Worm (Caenorhabditis elegans) whole organism, L3 larva: ENCODE data around the gene Y15E3A.4.

ENCODE experiments used
- ZK546.5 ChIP-seq: sonication (generic microtip); optimal IDR thresholded peaks from 2 replicates; lab custom pipeline; 2017; ENCODE audit warnings: missing biosample characterization, missing genetic modification characterization
- aly-2 ChIP-seq: fragments of 150-350 bp; optimal IDR thresholded peaks from 2 replicates; lab custom pipeline; 2014; ENCODE audit warnings: missing biosample characterization, missing genetic modification characterization
- ama-1 ChIP-seq: fragments of 150-350 bp; optimal IDR thresholded peaks from 2 replicates; lab custom pipeline; 2018
- ceh-9 ChIP-seq: sonication (generic microtip); optimal IDR thresholded peaks from 2 replicates; lab custom pipeline; 2018; ENCODE audit warnings: missing biosample characterization, missing genetic modification characterization
- daf-12 ChIP-seq: fragments of 150-350 bp; optimal IDR thresholded peaks from 2 replicates; lab custom pipeline; 2014; ENCODE audit warnings: missing biosample characterization, missing genetic modification reagents, missing genetic modification characterization
- egl-27 ChIP-seq: sonication (generic microtip); optimal IDR thresholded peaks from 4 replicates; lab custom pipeline; 2017; ENCODE audit warnings: missing biosample characterization, missing genetic modification reagents, missing genetic modification characterization
- egl-5 ChIP-seq: fragments of 150-350 bp; optimal IDR thresholded peaks from 2 replicates; lab custom pipeline; 2017; ENCODE audit warnings: missing biosample characterization, missing genetic modification reagents, missing genetic modification characterization, inconsistent platforms
- elt-1 ChIP-seq: fragments of 150-350 bp; optimal IDR thresholded peaks from 2 replicates; lab custom pipeline; 2014; ENCODE audit warnings: missing biosample characterization, missing genetic modification characterization
- elt-2 ChIP-seq: sonication (generic microtip); optimal IDR thresholded peaks from 2 replicates; lab custom pipeline; 2016; ENCODE audit warnings: missing genetic modification reagents, mild to moderate bottlenecking, missing genetic modification characterization, missing compliant biosample characterization
- eor-1 ChIP-seq, 2 experiments: fragments of 150-350 bp; optimal IDR thresholded peaks; 2 replicates each; lab custom pipeline; 2014 to 2018; ENCODE audit warnings: missing biosample characterization in 2 of 2, missing genetic modification characterization in 2 of 2
- fkh-10 ChIP-seq: sonication (generic microtip); optimal IDR thresholded peaks from 2 replicates; lab custom pipeline; 2017; ENCODE audit warnings: missing biosample characterization, missing genetic modification reagents, missing genetic modification characterization
- hmg-11 ChIP-seq: sonication (generic microtip); optimal IDR thresholded peaks from 2 replicates; lab custom pipeline; 2016; ENCODE audit warnings: missing genetic modification characterization, missing compliant biosample characterization
- jun-1 ChIP-seq: fragments of 150-350 bp; optimal IDR thresholded peaks from 2 replicates; lab custom pipeline; 2014; ENCODE audit warnings: missing biosample characterization, missing genetic modification reagents, missing genetic modification characterization
- lin-39 ChIP-seq: fragments of 150-350 bp; optimal IDR thresholded peaks from 2 replicates; lab custom pipeline; 2018; ENCODE audit warnings: missing biosample characterization, missing genetic modification reagents, missing genetic modification characterization
- mml-1 ChIP-seq: fragments of 150-350 bp; sonication (generic microtip); optimal IDR thresholded peaks from 3 replicates; lab custom pipeline; 2014; ENCODE audit warnings: missing biosample characterization, missing genetic modification characterization
- nfya-1 ChIP-seq: sonication (generic microtip); optimal IDR thresholded peaks from 2 replicates; lab custom pipeline; 2017; ENCODE audit warnings: missing genetic modification characterization, mild to moderate bottlenecking, missing compliant biosample characterization, antibody characterized with exemption, moderate library complexity; ENCODE audit not compliant: insufficient read depth
- nhr-11 ChIP-seq: fragments of 150-350 bp; optimal IDR thresholded peaks from 2 replicates; lab custom pipeline; 2014; ENCODE audit warnings: missing biosample characterization, missing genetic modification characterization
- nhr-12 ChIP-seq: fragments of 150-350 bp; optimal IDR thresholded peaks from 2 replicates; lab custom pipeline; 2014; ENCODE audit warnings: missing biosample characterization, missing genetic modification characterization
- nhr-23 ChIP-seq: fragments of 150-350 bp; optimal IDR thresholded peaks from 2 replicates; lab custom pipeline; 2014; ENCODE audit warnings: missing biosample characterization, missing genetic modification reagents, missing genetic modification characterization
- nhr-237 ChIP-seq: fragments of 150-350 bp; optimal IDR thresholded peaks from 2 replicates; lab custom pipeline; 2014; ENCODE audit warnings: missing biosample characterization, missing genetic modification characterization
- nhr-25 ChIP-seq: sonication (generic microtip); optimal IDR thresholded peaks from 2 replicates; lab custom pipeline; 2017; ENCODE audit warnings: missing biosample characterization, missing genetic modification characterization
- nhr-28 ChIP-seq: fragments of 150-350 bp; optimal IDR thresholded peaks from 2 replicates; lab custom pipeline; 2014; ENCODE audit warnings: missing biosample characterization, missing genetic modification characterization
- nhr-43 ChIP-seq: sonication (generic microtip); optimal IDR thresholded peaks from 2 replicates; lab custom pipeline; 2016; ENCODE audit warnings: mild to moderate bottlenecking, missing genetic modification characterization, missing compliant biosample characterization; ENCODE audit not compliant: poor library complexity, severe bottlenecking
- nhr-67 ChIP-seq: fragments of 150-350 bp; optimal IDR thresholded peaks from 2 replicates; lab custom pipeline; 2014; ENCODE audit warnings: missing biosample characterization, missing genetic modification characterization
- nhr-77 ChIP-seq: fragments of 150-350 bp; optimal IDR thresholded peaks from 2 replicates; lab custom pipeline; 2014; ENCODE audit warnings: missing biosample characterization, missing genetic modification characterization
- pha-4 ChIP-seq: fragments of 150-350 bp; optimal IDR thresholded peaks from 2 replicates; lab custom pipeline; 2014; ENCODE audit warnings: missing biosample characterization, missing genetic modification reagents, missing genetic modification characterization
- pqm-1 ChIP-seq: fragments of 150-350 bp; optimal IDR thresholded peaks from 2 replicates; lab custom pipeline; 2017; ENCODE audit warnings: missing biosample characterization, missing genetic modification characterization, inconsistent platforms
- sea-2 ChIP-seq: fragments of 150-350 bp; sonication (generic microtip); optimal IDR thresholded peaks from 4 replicates; lab custom pipeline; 2014; ENCODE audit warnings: missing biosample characterization, missing genetic modification reagents, missing genetic modification characterization
- skn-1 ChIP-seq: fragments of 150-350 bp; optimal IDR thresholded peaks from 2 replicates; lab custom pipeline; 2014; ENCODE audit warnings: missing biosample characterization, missing genetic modification characterization
- snpc-4 ChIP-seq: fragments of 150-350 bp; optimal IDR thresholded peaks from 2 replicates; lab custom pipeline; 2014; ENCODE audit warnings: missing biosample characterization, missing genetic modification characterization
- unc-39 ChIP-seq: sonication (generic microtip); optimal IDR thresholded peaks from 4 replicates; lab custom pipeline; 2017; ENCODE audit warnings: missing biosample characterization, missing genetic modification characterization
- unc-62 ChIP-seq: fragments of 150-350 bp; sonication (generic microtip); optimal IDR thresholded peaks from 4 replicates; lab custom pipeline; 2014; ENCODE audit warnings: missing biosample characterization, missing genetic modification reagents, missing genetic modification characterization
- zag-1 ChIP-seq: fragments of 150-350 bp; optimal IDR thresholded peaks from 2 replicates; lab custom pipeline; 2014; ENCODE audit warnings: missing biosample characterization, missing genetic modification characterization
- ztf-11 ChIP-seq: fragments of 150-350 bp; optimal IDR thresholded peaks from 2 replicates; lab custom pipeline; 2014; ENCODE audit warnings: missing biosample characterization, missing genetic modification characterization
- ztf-4 ChIP-seq: fragments of 150-350 bp; optimal IDR thresholded peaks from 2 replicates; lab custom pipeline; 2014; ENCODE audit warnings: missing biosample characterization, missing genetic modification characterization

Y15E3A.4 gene

DNA sequence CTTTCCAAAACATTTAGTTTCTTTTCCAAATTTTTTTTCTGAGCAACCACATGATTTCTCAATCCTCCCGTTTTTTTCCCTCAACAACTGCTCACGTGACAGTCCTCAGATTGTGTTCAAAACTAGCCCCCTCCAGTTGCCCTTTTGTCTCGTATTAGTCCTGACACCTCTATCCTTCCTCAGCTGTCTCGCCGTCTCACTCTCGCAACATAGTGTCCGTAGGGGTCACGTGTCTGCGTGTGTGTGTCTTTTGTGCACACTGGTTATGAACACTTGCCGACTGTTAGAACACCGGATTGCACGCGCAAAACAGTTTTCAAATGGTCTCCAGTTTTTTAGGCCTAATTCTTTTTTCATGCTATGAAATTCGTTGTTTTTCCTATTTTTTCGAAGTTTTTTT, 34.5 kb downstream of the Y15E3A.4 start (continued):
- peak; percentile 58 for TF ChIP-seq jun-1 (tag; lab: Kevin White, UChicago)
- TF ChIP-seq, all 47 proteins: peak for 20

DNA sequence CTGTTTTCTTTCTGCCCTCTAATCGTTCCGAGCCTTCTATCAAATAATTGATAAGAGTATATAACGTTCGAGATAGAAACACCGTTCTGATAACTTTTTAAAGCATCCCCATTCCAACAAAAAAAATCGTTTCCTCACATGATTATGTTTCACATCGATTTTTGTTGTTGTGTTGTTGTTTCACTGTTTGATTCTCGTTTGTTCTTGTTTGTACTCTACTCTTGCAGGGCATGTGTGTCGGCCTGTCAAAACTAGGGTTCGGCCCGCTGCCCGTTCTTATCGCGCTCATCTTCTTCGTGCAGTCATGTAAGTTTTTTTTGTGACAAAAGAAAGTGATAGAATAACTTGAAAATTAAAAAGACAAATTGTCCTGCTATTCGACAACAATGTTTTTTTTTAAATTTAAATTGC, 35.0 kb downstream of the Y15E3A.4 start, which contains the start of gene C33A11.2:
TSS of gene C33A11.2 (plus strand) at position 226 of the 411 bp plus-strand sequence.
- TF ChIP-seq pha-4 (tag; lab: Kevin White, UChicago) (peak; percentile 11), daf-12 (no peak), nhr-25 (peak; percentile 5), ama-1 (peak; percentile 5), elt-2 (tag; lab: Kevin White, UChicago) (peak; percentile 91), elt-1 (tag; lab: Kevin White, UChicago) (peak; percentile 25), sea-2 (no peak), nhr-23 (tag; lab: Kevin White, UChicago) (peak; percentile 8), pqm-1 (tag; lab: Kevin White, UChicago) (peak; percentile 33), unc-62 (GFP tag; lab: Kevin White, UChicago) (no peak)

DNA sequence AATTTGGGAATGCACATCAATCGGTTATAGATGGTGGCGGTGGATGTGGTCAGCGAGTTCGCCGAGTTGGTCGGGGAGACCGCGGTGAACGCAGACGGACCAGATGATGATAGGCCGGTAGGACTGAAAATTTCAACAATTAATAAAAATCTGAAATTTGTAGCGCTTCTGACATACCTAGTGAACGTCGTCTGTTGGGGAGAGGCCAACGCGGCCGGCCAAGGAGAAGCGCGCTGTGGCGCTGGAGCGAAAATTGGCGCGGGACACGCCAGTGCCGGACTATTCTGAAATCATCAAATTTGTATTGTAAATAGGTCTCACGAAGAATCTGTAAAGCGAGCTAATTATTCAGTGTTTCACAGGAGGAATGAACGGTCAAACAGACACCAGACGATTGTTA, 42.0 kb downstream of the Y15E3A.4 start:
- TF ChIP-seq nhr-237 (tag; lab: Kevin White, UChicago) (no peak), ZK546.5 (no peak), ztf-4 (tag; lab: Kevin White, UChicago) (no peak), unc-39 (tag; lab: Kevin White, UChicago) (no peak)

DNA sequence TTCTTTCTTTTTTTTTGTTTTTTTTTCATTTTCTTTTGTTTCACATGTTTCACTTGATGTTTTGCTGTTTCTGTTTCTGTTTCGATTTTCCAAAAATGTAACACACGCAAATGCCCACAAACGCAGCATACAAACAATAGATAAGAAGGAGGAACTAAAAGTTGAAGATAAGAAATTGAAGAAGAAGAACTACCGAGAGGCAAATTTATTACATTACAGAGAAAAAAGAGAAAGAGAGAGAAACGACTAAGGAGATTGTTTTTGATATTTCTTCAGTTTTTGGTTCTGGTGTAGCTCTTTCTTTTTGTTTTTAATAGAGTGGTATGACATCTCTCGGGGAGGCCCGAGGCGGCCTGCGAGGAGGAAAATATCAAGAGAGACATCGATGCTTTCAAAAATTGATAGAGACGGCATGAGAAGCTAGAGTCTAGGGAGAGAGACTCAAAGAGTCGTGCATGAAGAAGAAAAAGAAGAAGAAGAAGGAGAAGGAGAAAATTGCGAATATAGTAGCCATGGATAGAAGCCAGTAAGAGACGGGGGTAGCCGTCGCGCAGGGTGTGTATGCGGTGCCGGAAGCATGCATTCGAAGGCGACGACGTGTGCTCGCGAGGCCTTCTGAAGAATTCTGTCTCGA, 42.8 kb downstream of the Y15E3A.4 start:
- TF ChIP-seq nhr-67 (tag; lab: Kevin White, UChicago) (no peak), ztf-4 (tag; lab: Kevin White, UChicago) (no peak), elt-2 (tag; lab: Kevin White, UChicago) (peak; percentile 88), sea-2 (no peak), mml-1 (tag; lab: Kevin White, UChicago) (no peak), fkh-10 (GFP tag; lab: Kevin White, UChicago) (peak; percentile 48), zag-1 (tag; lab: Kevin White, UChicago) (no peak), nhr-23 (tag; lab: Kevin White, UChicago) (peak; percentile 33), nhr-237 (tag; lab: Kevin White, UChicago) (no peak), eor-1 (tag; optimal IDR thresholded peaks at IDR 0.05; lab: Kevin White, UChicago) (no peak), nhr-28 (tag; lab: Kevin White, UChicago) (no peak), lin-39 (tag; lab: Kevin White, UChicago) (peak; percentile 89), nhr-11 (tag; lab: Kevin White, UChicago) (no peak), egl-27 (no peak), nhr-77 (no peak), pha-4 (tag; lab: Kevin White, UChicago) (peak; percentile 48), nhr-43 (tag; lab: Kevin White, UChicago) (no peak), skn-1 (no peak), ama-1 (no peak), hmg-11 (tag; lab: Kevin White, UChicago) (peak; percentile 26), nhr-25 (no peak), elt-1 (tag; lab: Kevin White, UChicago) (peak; percentile 54), nhr-12 (tag; lab: Kevin White, UChicago) (no peak), egl-5 (tag; lab: Kevin White, UChicago) (no peak), jun-1 (tag; lab: Kevin White, UChicago) (peak; percentile 45), ztf-11 (no peak), ceh-9 (tag; lab: Kevin White, UChicago) (no peak), unc-62 (GFP tag; lab: Kevin White, UChicago) (peak; percentile 44), pqm-1 (tag; lab: Kevin White, UChicago) (peak; percentile 81), aly-2 (tag; lab: Kevin White, UChicago) (no peak), snpc-4 (no peak), nfya-1 (tag; lab: Kevin White, UChicago) (peak; percentile 57)
